Fruit fly (Drosophila melanogaster) whole organism, embryonic: ENCODE results near the gene Ilp6.

Experiments used
- Aef1 ChIP-seq: fragments of 200-800 bp; sonication (Bioruptor generic); IDR thresholded peaks from 3 replicates; pipeline ENCODE4 v1.3.6; 2022; ENCODE audit warnings: missing biosample characterization, missing genetic modification characterization
- Atf6 ChIP-seq: fragments of 200-800 bp; sonication (Bioruptor generic); IDR thresholded peaks from 2 replicates; pipeline ENCODE4 v1.3.6; 2022; ENCODE audit warnings: missing biosample characterization, missing genetic modification characterization
- CG10543 ChIP-seq: fragments of 200-800 bp; sonication (Bioruptor generic); optimal IDR thresholded peaks from 3 replicates; lab custom pipeline; 2017; ENCODE audit warnings: missing biosample characterization, mild to moderate bottlenecking, missing genetic modification characterization, moderate library complexity
- CG10979 ChIP-seq: fragments of 200-800 bp; sonication (Bioruptor generic); optimal IDR thresholded peaks from 2 replicates; lab custom pipeline; 2018; ENCODE audit warnings: missing biosample characterization, mild to moderate bottlenecking, missing genetic modification characterization, moderate library complexity
- CG11560 ChIP-seq: fragments of 200-800 bp; sonication (Bioruptor generic); IDR thresholded peaks from 3 replicates; pipeline ENCODE4 v1.3.6; 2022; ENCODE audit warnings: missing biosample characterization, missing genetic modification characterization
- CG11723 ChIP-seq: fragments of 200-800 bp; sonication (Bioruptor generic); optimal IDR thresholded peaks from 2 replicates; lab custom pipeline; 2017; ENCODE audit warnings: missing biosample characterization, mild to moderate bottlenecking, missing genetic modification characterization
- CG12769 ChIP-seq: fragments of 200-800 bp; sonication (Bioruptor generic); optimal IDR thresholded peaks from 2 replicates; lab custom pipeline; 2019; ENCODE audit warnings: missing biosample characterization, mild to moderate bottlenecking, missing genetic modification characterization, moderate library complexity
- CG13296 ChIP-seq: fragments of 200-800 bp; sonication (Bioruptor generic); optimal IDR thresholded peaks from 3 replicates; lab custom pipeline; 2018; ENCODE audit warnings: missing biosample characterization, mild to moderate bottlenecking, missing genetic modification characterization
- CG14441 ChIP-seq: fragments of 200-800 bp; sonication (Bioruptor generic); IDR thresholded peaks from 2 replicates; pipeline ENCODE4 v1.3.6; 2022; ENCODE audit warnings: missing biosample characterization, missing genetic modification characterization
- CG14667 ChIP-seq: fragments of 200-800 bp; sonication (Bioruptor generic); IDR thresholded peaks from 2 replicates; pipeline ENCODE4 v1.3.6; 2022; ENCODE audit warnings: missing biosample characterization, missing genetic modification characterization
- CG15269 ChIP-seq: fragments of 200-800 bp; sonication (Bioruptor generic); optimal IDR thresholded peaks from 2 replicates; lab custom pipeline; 2018; ENCODE audit warnings: missing biosample characterization, mild to moderate bottlenecking, missing genetic modification characterization, moderate library complexity
- CG16779 ChIP-seq: fragments of 200-800 bp; sonication (Bioruptor generic); IDR thresholded peaks from 2 replicates; pipeline ENCODE4 v1.3.6; 2022; ENCODE audit warnings: missing biosample characterization, missing genetic modification characterization
- CG18476 ChIP-seq: fragments of 200-800 bp; sonication (Bioruptor generic); optimal IDR thresholded peaks from 2 replicates; lab custom pipeline; 2016; ENCODE audit warnings: missing biosample characterization, mild to moderate bottlenecking, missing genetic modification characterization
- CG2199 ChIP-seq: fragments of 200-800 bp; sonication (Bioruptor generic); IDR thresholded peaks from 3 replicates; pipeline ENCODE4 v1.3.6; 2022; ENCODE audit warnings: missing biosample characterization, missing genetic modification characterization
- CG32767 ChIP-seq: fragments of 200-800 bp; sonication (Bioruptor generic); IDR thresholded peaks from 2 replicates; pipeline ENCODE4 v1.3.6; 2022; ENCODE audit warnings: missing biosample characterization, missing genetic modification characterization
- CG7745 ChIP-seq: fragments of 200-800 bp; sonication (Bioruptor generic); optimal IDR thresholded peaks from 2 replicates; lab custom pipeline; 2018; ENCODE audit warnings: missing biosample characterization, mild to moderate bottlenecking, missing genetic modification characterization, moderate library complexity
- CG8290 ChIP-seq, 3 experiments: fragments of 200-800 bp; sonication (Bioruptor generic); optimal IDR thresholded peaks; 2 replicates each; lab custom pipeline; 2016 to 2019; ENCODE audit warnings: missing biosample characterization in 3 of 3, missing genetic modification characterization in 3 of 3, mild to moderate bottlenecking in 2 of 3, moderate library complexity in 1 of 3
- CG8944 ChIP-seq: fragments of 200-800 bp; sonication (Bioruptor generic); optimal IDR thresholded peaks from 3 replicates; lab custom pipeline; 2016; ENCODE audit warnings: missing biosample characterization, missing genetic modification characterization
- CG9727 ChIP-seq: fragments of 200-800 bp; sonication (Bioruptor generic); optimal IDR thresholded peaks from 3 replicates; lab custom pipeline; 2017; ENCODE audit warnings: missing biosample characterization, mild to moderate bottlenecking, missing genetic modification characterization
- D ChIP-seq, 2 experiments: fragments of 200-800 bp in 1 of 2; fragments of >200 bp in 1 of 2; sonication (Bioruptor generic) in 1 of 2; optimal IDR thresholded peaks; 2 replicates in 1 of 2; 3 replicates in 1 of 2; lab custom pipeline; 2017; ENCODE audit warnings: mild to moderate bottlenecking in 1 of 2, missing biosample characterization in 1 of 2, missing genetic modification characterization in 1 of 2, missing genetic modification reagents in 1 of 2
- Dad ChIP-seq: fragments of 200-800 bp; sonication (Bioruptor generic); optimal IDR thresholded peaks from 3 replicates; lab custom pipeline; 2016; ENCODE audit warnings: missing biosample characterization, missing genetic modification characterization
- Deaf1 ChIP-seq: fragments of 200-800 bp; optimal IDR thresholded peaks from 3 replicates; lab custom pipeline; 2019; ENCODE audit warnings: missing biosample characterization, mild to moderate bottlenecking, missing genetic modification characterization, moderate library complexity
- E2f2 ChIP-seq: fragments of 200-800 bp; sonication (Bioruptor generic); IDR thresholded peaks from 2 replicates; pipeline ENCODE4 v1.3.6; 2022; ENCODE audit warnings: missing biosample characterization, missing genetic modification characterization
- HLH54F ChIP-seq: fragments of 200-800 bp; sonication (Bioruptor generic); optimal IDR thresholded peaks from 3 replicates; lab custom pipeline; 2016; ENCODE audit warnings: missing biosample characterization, missing genetic modification characterization
- Hr51 ChIP-seq, 2 experiments: fragments of 200-800 bp; sonication (Bioruptor generic); optimal IDR thresholded peaks; 2 replicates in 1 of 2; 3 replicates in 1 of 2; lab custom pipeline; 2016 to 2018; ENCODE audit warnings: missing biosample characterization in 2 of 2, missing genetic modification characterization in 2 of 2, mild to moderate bottlenecking in 1 of 2, moderate library complexity in 1 of 2
- Hr78 ChIP-seq, 2 experiments: fragments of 200-800 bp in 1 of 2; fragments of >200 bp in 1 of 2; sonication (Bioruptor generic) in 1 of 2; optimal IDR thresholded peaks; 2 replicates each; lab custom pipeline; 2017 to 2019; ENCODE audit warnings: missing biosample characterization in 2 of 2, missing genetic modification characterization in 2 of 2, mild to moderate bottlenecking in 1 of 2, moderate library complexity in 1 of 2
- MESR4 ChIP-seq: fragments of 200-800 bp; sonication (Bioruptor generic); optimal IDR thresholded peaks from 2 replicates; lab custom pipeline; 2018; ENCODE audit warnings: missing biosample characterization, mild to moderate bottlenecking, missing genetic modification characterization, moderate library complexity
- Myb ChIP-seq: fragments of 200-800 bp; sonication (Bioruptor generic); optimal IDR thresholded peaks from 2 replicates; lab custom pipeline; 2016; ENCODE audit warnings: missing biosample characterization, missing genetic modification characterization
- Sry-β ChIP-seq: fragments of 200-800 bp; sonication (Bioruptor generic); optimal IDR thresholded peaks from 2 replicates; lab custom pipeline; 2018; ENCODE audit warnings: missing biosample characterization, mild to moderate bottlenecking, missing genetic modification characterization, moderate library complexity
- Xrp1 ChIP-seq: fragments of 200-800 bp; sonication (Bioruptor generic); IDR thresholded peaks from 2 replicates; pipeline ENCODE4 v1.3.6; 2022; ENCODE audit warnings: missing biosample characterization, missing genetic modification characterization
- ac ChIP-seq: fragments of 200-800 bp; sonication (Bioruptor generic); optimal IDR thresholded peaks from 3 replicates; lab custom pipeline; 2017; ENCODE audit warnings: missing biosample characterization, mild to moderate bottlenecking, missing genetic modification characterization
- bigmax ChIP-seq: fragments of 200-800 bp; sonication (Bioruptor generic); optimal IDR thresholded peaks from 2 replicates; lab custom pipeline; 2018; ENCODE audit warnings: missing biosample characterization, mild to moderate bottlenecking, missing genetic modification characterization
- caup ChIP-seq: fragments of 200-800 bp; sonication (Bioruptor generic); optimal IDR thresholded peaks from 3 replicates; lab custom pipeline; 2017; ENCODE audit warnings: missing biosample characterization, mild to moderate bottlenecking, missing genetic modification characterization, moderate library complexity; ENCODE audit not compliant: severe bottlenecking
- cwo ChIP-seq: fragments of 200-800 bp; sonication (Bioruptor generic); optimal IDR thresholded peaks from 3 replicates; lab custom pipeline; 2017; ENCODE audit warnings: missing biosample characterization, missing genetic modification characterization, mild to moderate bottlenecking, moderate library complexity, missing genetic modification reagents
- dan ChIP-seq: fragments of 200-800 bp; sonication (Bioruptor generic); IDR thresholded peaks from 2 replicates; pipeline ENCODE4 v1.3.6; 2022; ENCODE audit warnings: missing biosample characterization, missing genetic modification characterization
- disco-r ChIP-seq: fragments of 200-800 bp; sonication (Bioruptor generic); optimal IDR thresholded peaks from 2 replicates; lab custom pipeline; 2016; ENCODE audit warnings: missing biosample characterization, missing genetic modification characterization
- fd3F ChIP-seq: fragments of 200-800 bp; sonication (Bioruptor generic); optimal IDR thresholded peaks from 2 replicates; lab custom pipeline; 2018; ENCODE audit warnings: missing biosample characterization, mild to moderate bottlenecking, missing genetic modification characterization, moderate library complexity
- gce ChIP-seq: fragments of 200-800 bp; sonication (Bioruptor generic); IDR thresholded peaks from 3 replicates; pipeline ENCODE4 v1.3.6; 2022; ENCODE audit warnings: missing biosample characterization, missing genetic modification characterization
- gt ChIP-seq: fragments of 200-800 bp; sonication (Bioruptor generic); IDR thresholded peaks from 2 replicates; pipeline ENCODE4 v1.3.6; 2022; ENCODE audit warnings: missing biosample characterization, missing genetic modification characterization
- her ChIP-seq: fragments of 200-800 bp; sonication (Bioruptor generic); optimal IDR thresholded peaks from 2 replicates; lab custom pipeline; 2016; ENCODE audit warnings: missing biosample characterization, missing genetic modification characterization
- maf-S ChIP-seq: fragments of 200-800 bp; sonication (Bioruptor generic); optimal IDR thresholded peaks from 2 replicates; lab custom pipeline; 2016; ENCODE audit warnings: missing biosample characterization, missing genetic modification characterization
- nerfin-2 ChIP-seq: fragments of 200-800 bp; sonication (Bioruptor generic); IDR thresholded peaks from 2 replicates; pipeline ENCODE4 v1.3.6; 2022; ENCODE audit warnings: missing biosample characterization, missing genetic modification characterization; ENCODE audit not compliant: partially characterized antibody
- sens-2 ChIP-seq: fragments of 200-800 bp; sonication (Bioruptor generic); IDR thresholded peaks from 2 replicates; pipeline ENCODE4 v1.3.6; 2022; ENCODE audit warnings: missing biosample characterization, missing genetic modification characterization
- sisA ChIP-seq: fragments of 200-800 bp; sonication (Bioruptor generic); IDR thresholded peaks from 2 replicates; pipeline ENCODE4 v1.3.6; 2022; ENCODE audit warnings: missing biosample characterization, missing genetic modification characterization
- slp2 ChIP-seq: fragments of 200-800 bp; sonication (Bioruptor generic); optimal IDR thresholded peaks from 2 replicates; lab custom pipeline; 2016; ENCODE audit warnings: missing biosample characterization, missing genetic modification characterization
- sqz ChIP-seq: fragments of 200-800 bp; sonication (Bioruptor generic); optimal IDR thresholded peaks from 3 replicates; lab custom pipeline; 2018; ENCODE audit warnings: missing biosample characterization, mild to moderate bottlenecking, missing genetic modification characterization
- tna ChIP-seq: fragments of 200-800 bp; sonication (Bioruptor generic); IDR thresholded peaks from 2 replicates; pipeline ENCODE4 v1.3.6; 2022; ENCODE audit warnings: missing biosample characterization, missing genetic modification characterization; ENCODE audit not compliant: partially characterized antibody
- ttk ChIP-seq: fragments of 200-800 bp; sonication (Bioruptor generic); IDR thresholded peaks from 2 replicates; pipeline ENCODE4 v2.1.2; 2022; ENCODE audit warnings: missing biosample characterization, missing genetic modification characterization
- usp ChIP-seq: fragments of >200 bp; optimal IDR thresholded peaks from 2 replicates; lab custom pipeline; 2017; ENCODE audit warnings: missing biosample characterization, missing genetic modification characterization
- zfh2 ChIP-seq: fragments of 200-800 bp; sonication (Bioruptor generic); optimal IDR thresholded peaks from 2 replicates; lab custom pipeline; 2016; ENCODE audit warnings: missing biosample characterization, missing genetic modification characterization

Gene Ilp6

DNA sequence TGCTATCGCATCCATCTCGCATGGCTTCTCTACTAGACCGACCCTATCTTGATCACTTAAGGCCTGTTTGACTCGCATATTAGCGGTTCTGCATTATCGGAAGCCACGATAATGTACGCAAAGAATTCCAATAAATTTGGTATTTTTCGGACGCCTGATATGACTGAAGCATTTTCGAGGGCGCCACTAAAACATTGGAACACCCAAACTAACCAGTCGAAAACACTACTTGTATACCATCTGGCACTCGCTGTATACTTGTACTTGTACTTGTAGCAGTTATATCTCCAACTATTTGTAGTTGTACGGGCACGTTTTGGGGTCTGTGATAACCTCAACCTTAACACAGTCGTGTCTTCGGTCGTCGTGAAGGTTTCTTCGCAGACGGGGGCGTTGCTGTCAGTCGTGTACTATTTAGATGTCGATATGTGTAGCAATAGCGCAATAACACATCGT lies 21.1 kb upstream of the Ilp6 start (continued):
- no peak for TF ChIP-seq MESR4 (GFP tag; lab: Kevin White, UChicago)
- no peak for TF ChIP-seq CG11560 (tag; lab: Robert Waterston, UW)
- TF ChIP-seq CG2199 (GFP tag; lab: Robert Waterston, UW): no peak
- peak; percentile 20 for TF ChIP-seq bigmax (GFP tag; lab: Kevin White, UChicago)
- no peak for TF ChIP-seq zfh2 (GFP tag; lab: Kevin White, UChicago)
- no peak for TF ChIP-seq E2f2
- TF ChIP-seq CG16779 (GFP tag; lab: Robert Waterston, UW): no peak
- no peak for TF ChIP-seq D (optimal IDR thresholded peaks at IDR 0.05; lab: Kevin White, UChicago)
- no peak for TF ChIP-seq D (GFP tag; optimal IDR thresholded peaks at IDR 0.05; lab: Kevin White, UChicago)
- TF ChIP-seq gce (GFP tag; lab: Robert Waterston, UW): no peak
- no peak for TF ChIP-seq dan (GFP tag; lab: Robert Waterston, UW)
- TF ChIP-seq CG15269: no peak
- TF ChIP-seq tna (GFP tag; lab: Robert Waterston, UW): no peak
- TF ChIP-seq CG14441: no peak
- no peak for TF ChIP-seq gt (GFP tag; lab: Robert Waterston, UW)
- TF ChIP-seq her (GFP tag; lab: Kevin White, UChicago): no peak
- TF ChIP-seq Hr78 (GFP tag; optimal IDR thresholded peaks at IDR 0.05; lab: Kevin White, UChicago): peak in 1 of 2 experiments; percentile 41
- no peak for TF ChIP-seq sisA (GFP tag; lab: Robert Waterston, UW)
- TF ChIP-seq sens-2 (GFP tag; lab: Robert Waterston, UW): no peak
- TF ChIP-seq Atf6 (GFP tag; lab: Robert Waterston, UW): 0 out of 2 replicates have a peak, but pooled peaks have one; percentile 8
- no peak for TF ChIP-seq ac (GFP tag; lab: Kevin White, UChicago)
- TF ChIP-seq CG9727 (GFP tag; lab: Kevin White, UChicago): no peak
- no peak for TF ChIP-seq Myb (GFP tag; lab: Kevin White, UChicago)
- TF ChIP-seq caup (GFP tag; lab: Kevin White, UChicago): peak; percentile 41
- TF ChIP-seq CG10979 (tag; lab: Kevin White, UChicago): no peak
- no peak for TF ChIP-seq usp (GFP tag; lab: Kevin White, UChicago)
- TF ChIP-seq ttk (GFP tag; lab: Robert Waterston, UW): no peak
- TF ChIP-seq maf-S (GFP tag; lab: Kevin White, UChicago): no peak
- TF ChIP-seq nerfin-2 (GFP tag; lab: Robert Waterston, UW): no peak
- no peak for TF ChIP-seq sqz (GFP tag; lab: Kevin White, UChicago)
- TF ChIP-seq Sry-β: no peak
- no peak for TF ChIP-seq HLH54F (GFP tag; lab: Kevin White, UChicago)
- TF ChIP-seq Aef1 (GFP tag; lab: Robert Waterston, UW): no peak
- TF ChIP-seq CG14667 (GFP tag; lab: Robert Waterston, UW): no peak
- no peak for TF ChIP-seq Hr51 (GFP tag; optimal IDR thresholded peaks at IDR 0.05; lab: Kevin White, UChicago)
- no peak for TF ChIP-seq CG32767 (GFP tag; lab: Robert Waterston, UW)
- no peak for TF ChIP-seq CG8290 (GFP tag; optimal IDR thresholded peaks at IDR 0.05; lab: Kevin White, UChicago)
- TF ChIP-seq CG8290 (tag; optimal IDR thresholded peaks at IDR 0.05; lab: Kevin White, UChicago): peak in 1 of 2 experiments; percentile 23
- TF ChIP-seq Deaf1 (tag; lab: Kevin White, UChicago): peak; percentile 15
- peak; percentile 80 for TF ChIP-seq cwo
- TF ChIP-seq Dad (GFP tag; lab: Kevin White, UChicago): no peak
- no peak for TF ChIP-seq Xrp1 (GFP tag; lab: Robert Waterston, UW)
- no peak for TF ChIP-seq CG18476 (GFP tag; lab: Kevin White, UChicago)
- TF ChIP-seq CG13296: no peak
- TF ChIP-seq slp2 (GFP tag; lab: Kevin White, UChicago): no peak
- TF ChIP-seq CG7745 (tag; lab: Kevin White, UChicago): no peak
- no peak for TF ChIP-seq CG8944 (GFP tag; lab: Kevin White, UChicago)
- no peak for TF ChIP-seq CG12769
- TF ChIP-seq CG10543 (GFP tag; lab: Kevin White, UChicago): no peak
- no peak for TF ChIP-seq fd3F (GFP tag; lab: Kevin White, UChicago)
- TF ChIP-seq disco-r: no peak
- TF ChIP-seq CG11723 (GFP tag; lab: Kevin White, UChicago): no peak
